Fruit fly (Drosophila melanogaster): Measurements from ENCODE around the gene CG31560.

- TF ChIP-seq Myc (optimal IDR thresholded peaks at IDR 0.05) (no peak), Sin3A (optimal IDR thresholded peaks at IDR 0.05) (no peak), h (optimal IDR thresholded peaks at IDR 0.05) (no peak), insv (optimal IDR thresholded peaks at IDR 0.05) (no peak), psq (optimal IDR thresholded peaks at IDR 0.05) (no peak)
Measured at dm6 chr3R:6352436-6352835, 42.7 kb downstream of the CG31560 start.
